Fruit fly (Drosophila melanogaster): ENCODE data around the gene ntc.
A peak's percentile ranks its signal among the peaks of the same experiment; 100 is the strongest.

ntc gene

DNA sequence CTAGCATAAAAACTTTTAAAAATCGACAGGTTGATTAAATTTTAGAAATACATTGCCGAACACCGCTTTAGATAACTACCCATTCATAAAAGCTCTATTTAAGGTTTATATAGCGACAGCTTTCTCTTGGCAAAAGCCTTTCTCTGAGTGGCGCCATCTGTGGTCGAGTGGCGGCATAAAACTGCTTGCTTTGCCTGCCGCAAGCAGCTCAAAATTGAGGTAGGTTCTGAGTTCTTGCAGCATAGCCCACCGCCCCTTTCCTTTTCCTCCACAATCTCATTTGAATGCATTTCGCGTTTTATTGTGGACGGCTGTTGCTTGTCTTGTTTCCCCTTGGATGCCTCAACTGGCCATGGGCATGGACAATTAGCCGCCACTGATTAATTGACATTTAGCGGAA, 38.4 kb downstream of the ntc start (continued):
- TF ChIP-seq CG10366 (GFP tag; IDR thresholded peaks at IDR 0.05) (peak; percentile 59), CG18476 (GFP tag; optimal IDR thresholded peaks at IDR 0.05) (no peak), zen2 (GFP tag; IDR thresholded peaks at IDR 0.05; ENCODE audit: partially characterized antibody) (no peak), CG14050 (GFP tag; IDR thresholded peaks at IDR 0.05) (peak; percentile 22; the same call in 1 of the 3 replicates), Atf-2 (GFP tag; optimal IDR thresholded peaks at IDR 0.05) (peak; percentile 66), E2f1 (GFP tag; IDR thresholded peaks at IDR 0.05) (no peak), fd96Cb (tag; optimal IDR thresholded peaks at IDR 0.05) (no peak), CG12299 (tag; optimal IDR thresholded peaks at IDR 0.05) (no peak), ase (GFP tag; IDR thresholded peaks at IDR 0.05) (peak; percentile 52; the same call in 1 of the 3 replicates), slbo (GFP tag; IDR thresholded peaks at IDR 0.05) (peak; percentile 62), bowl (GFP tag; IDR thresholded peaks at IDR 0.05) (0 out of 2 replicates have a peak, but pooled peaks have one; percentile 43), CkIIα-i1 (GFP tag; IDR thresholded peaks at IDR 0.05) (no peak), ken (GFP tag; IDR thresholded peaks at IDR 0.05) (peak; percentile 89), NFAT (GFP tag; IDR thresholded peaks at IDR 0.05) (peak; percentile 48; the same call in 1 of the 2 replicates), ara (GFP tag; IDR thresholded peaks at IDR 0.05) (peak; percentile 14; the same call in 1 of the 2 replicates), CG7556 (GFP tag; optimal IDR thresholded peaks at IDR 0.05) (no peak), CG11085 (GFP tag; IDR thresholded peaks at IDR 0.05) (no peak), zen (tag; optimal IDR thresholded peaks at IDR 0.05) (no peak), CG15269 (tag; optimal IDR thresholded peaks at IDR 0.05) (peak; percentile 42), grn (GFP tag; optimal IDR thresholded peaks at IDR 0.05) (no peak), grau (tag; optimal IDR thresholded peaks at IDR 0.05) (peak; percentile 55), CG13424 (tag; optimal IDR thresholded peaks at IDR 0.05) (peak; percentile 69), cg (GFP tag; optimal IDR thresholded peaks at IDR 0.05) (no peak), CG31224 (GFP tag; IDR thresholded peaks at IDR 0.05) (no peak), Aef1 (GFP tag; IDR thresholded peaks at IDR 0.05) (no peak), Ets65A (GFP tag) (peak; percentile 86), CG1603 (tag; optimal IDR thresholded peaks at IDR 0.05) (peak; percentile 72), CG4854 (GFP tag; optimal IDR thresholded peaks at IDR 0.05) (no peak), Gug (GFP tag; IDR thresholded peaks at IDR 0.05) (peak; percentile 23; the same call in 1 of the 4 replicates), org-1 (GFP tag; optimal IDR thresholded peaks at IDR 0.05) (peak; percentile 26), CG3065 (GFP tag; optimal IDR thresholded peaks at IDR 0.05) (peak; percentile 20), shn (GFP tag; optimal IDR thresholded peaks at IDR 0.05) (peak; percentile 83), CG11696 (GFP tag; IDR thresholded peaks at IDR 0.05) (no peak; the same call in 1 of the 2 replicates), Bgb (GFP tag; IDR thresholded peaks at IDR 0.05; ENCODE audit: partially characterized antibody) (peak; percentile 33; the same call in 1 of the 2 replicates), CTCF (GFP tag; optimal IDR thresholded peaks at IDR 0.05) (peak; percentile 92), CG18764 (GFP tag; optimal IDR thresholded peaks at IDR 0.05) (no peak), CG11723 (GFP tag; optimal IDR thresholded peaks at IDR 0.05) (peak; percentile 62), Dll (GFP tag; IDR thresholded peaks at IDR 0.05; ENCODE audit: partially characterized antibody) (no peak), hkb (optimal IDR thresholded peaks at IDR 0.05) (no peak), hkb (GFP tag; IDR thresholded peaks at IDR 0.05) (no peak; the same call in 1 of the 2 replicates), gt (GFP tag; IDR thresholded peaks at IDR 0.05) (no peak), H2.0 (GFP tag; IDR thresholded peaks at IDR 0.05) (peak; percentile 75), CG8765 (GFP tag; IDR thresholded peaks at IDR 0.05) (no peak), zf30C (GFP tag; optimal IDR thresholded peaks at IDR 0.05) (no peak), CG9932 (GFP tag; IDR thresholded peaks at IDR 0.05) (peak; percentile 63), mld (GFP tag; IDR thresholded peaks at IDR 0.05; ENCODE audit: partially characterized antibody) (no peak), Opbp (GFP tag; IDR thresholded peaks at IDR 0.05; ENCODE audit: partially characterized antibody) (peak; percentile 45; the same call in 1 of the 3 replicates), esg (GFP tag; conservative IDR thresholded peaks at IDR 0.05) (no peak), HHEX (GFP tag; optimal IDR thresholded peaks at IDR 0.05) (peak; percentile 3), CG6654 (GFP tag; optimal IDR thresholded peaks at IDR 0.05) (no peak), HLH4C (GFP tag; IDR thresholded peaks at IDR 0.05; ENCODE audit: partially characterized antibody) (no peak), pb (GFP tag; optimal IDR thresholded peaks at IDR 0.05) (peak; percentile 42)
